Worm (Caenorhabditis elegans) whole organism, midembryonic: ENCODE data around the gene Y110A2AL.2.

ENCODE experiments used
- T22C8.4 ChIP-seq: fragments of 200-800 bp; sonication (Bioruptor generic); IDR thresholded peaks from 2 replicates; pipeline ENCODE4 v1.3.6; 2022; ENCODE audit warnings: missing genetic modification characterization, missing compliant biosample characterization
- cog-1 ChIP-seq: sonication (generic microtip); optimal IDR thresholded peaks from 2 replicates; lab custom pipeline; 2016; ENCODE audit warnings: missing genetic modification characterization, missing compliant biosample characterization
- flt-1 ChIP-seq: fragments of 200-800 bp; sonication (Bioruptor generic); IDR thresholded peaks from 2 replicates; pipeline ENCODE4 v1.3.6; 2022; ENCODE audit warnings: missing genetic modification characterization, missing compliant biosample characterization
- klf-2 ChIP-seq: fragments of 200-800 bp; sonication (Bioruptor generic); conservative IDR thresholded peaks from 2 replicates; pipeline ENCODE4 v1.3.6; 2022; ENCODE audit warnings: missing genetic modification reagents, missing genetic modification characterization, missing compliant biosample characterization
- med-1 ChIP-seq: sonication (generic microtip); optimal IDR thresholded peaks from 2 replicates; lab custom pipeline; 2017; ENCODE audit warnings: missing genetic modification characterization, mild to moderate bottlenecking, missing compliant biosample characterization, antibody characterized with exemption, missing genetic modification reagents; ENCODE audit not compliant: insufficient read depth
- ref-1 ChIP-seq: fragments of 200-800 bp; sonication (Bioruptor generic); conservative IDR thresholded peaks from 2 replicates; pipeline ENCODE4 v1.3.6; 2022; ENCODE audit warnings: missing genetic modification reagents, missing genetic modification characterization, missing compliant biosample characterization
- tab-1 ChIP-seq: fragments of 200-800 bp; sonication (Bioruptor generic); IDR thresholded peaks from 2 replicates; pipeline ENCODE4 v1.3.6; 2022; ENCODE audit warnings: missing genetic modification characterization, missing compliant biosample characterization
- ztf-23 ChIP-seq: fragments of 200-800 bp; sonication (Bioruptor generic); IDR thresholded peaks from 2 replicates; pipeline ENCODE4 v1.3.6; 2022; ENCODE audit warnings: missing genetic modification reagents, missing genetic modification characterization, missing compliant biosample characterization
- ztf-29 ChIP-seq: fragments of 200-800 bp; sonication (Bioruptor generic); IDR thresholded peaks from 2 replicates; pipeline ENCODE4 v1.3.6; 2022; ENCODE audit warnings: missing genetic modification reagents, missing genetic modification characterization, missing compliant biosample characterization

Y110A2AL.2 gene

ce11 chrII:2857559-2857958 lies 10.2 kb upstream of the Y110A2AL.2 start:
- TF ChIP-seq ztf-23 (no peak), ztf-29 (GFP tag; lab: Robert Waterston, UW) (no peak), klf-2 (GFP tag; lab: Robert Waterston, UW) (no peak), flt-1 (GFP tag; lab: Robert Waterston, UW) (no peak), tab-1 (GFP tag; lab: Robert Waterston, UW) (no peak), T22C8.4 (no peak), ref-1 (GFP tag; lab: Robert Waterston, UW) (no peak), cog-1 (no peak), med-1 (GFP tag; lab: Kevin White, UChicago) (no peak)

DNA sequence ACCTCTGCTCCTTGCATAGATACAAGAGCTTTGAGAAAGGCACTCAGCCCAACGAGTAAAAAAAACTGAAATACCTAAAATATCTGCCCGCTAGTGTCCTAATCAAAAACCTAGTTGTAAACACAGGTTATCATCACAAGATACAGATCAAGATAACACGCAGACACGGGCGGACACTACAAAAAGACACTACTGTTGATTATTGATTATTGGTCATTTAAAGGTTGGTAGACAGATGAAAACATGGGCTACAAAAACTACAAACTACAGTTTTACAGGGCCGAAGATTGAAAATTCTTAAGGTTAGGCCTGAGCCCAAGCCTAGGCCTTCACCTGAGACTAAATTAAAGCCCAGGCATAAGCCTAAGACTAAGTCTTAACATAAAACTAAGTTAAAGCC lies 8.9 kb upstream of the Y110A2AL.2 start:
- no peak for TF ChIP-seq ztf-29 (GFP tag; lab: Robert Waterston, UW)
- TF ChIP-seq cog-1, result no peak
- TF ChIP-seq T22C8.4, result no peak

ce11 chrII:2859315-2859714 lies 8.5 kb upstream of the Y110A2AL.2 start:
- TF ChIP-seq T22C8.4, result no peak
- no peak; the same call in 1 of the 2 replicates for TF ChIP-seq ztf-29 (GFP tag; lab: Robert Waterston, UW)
- no peak for TF ChIP-seq ztf-23
- no peak for TF ChIP-seq tab-1 (GFP tag; lab: Robert Waterston, UW)
- TF ChIP-seq flt-1 (GFP tag; lab: Robert Waterston, UW), result no peak
- no peak for TF ChIP-seq med-1 (GFP tag; lab: Kevin White, UChicago)
- TF ChIP-seq cog-1, result no peak
- TF ChIP-seq klf-2 (GFP tag; lab: Robert Waterston, UW), result no peak
- no peak for TF ChIP-seq ref-1 (GFP tag; lab: Robert Waterston, UW)

DNA sequence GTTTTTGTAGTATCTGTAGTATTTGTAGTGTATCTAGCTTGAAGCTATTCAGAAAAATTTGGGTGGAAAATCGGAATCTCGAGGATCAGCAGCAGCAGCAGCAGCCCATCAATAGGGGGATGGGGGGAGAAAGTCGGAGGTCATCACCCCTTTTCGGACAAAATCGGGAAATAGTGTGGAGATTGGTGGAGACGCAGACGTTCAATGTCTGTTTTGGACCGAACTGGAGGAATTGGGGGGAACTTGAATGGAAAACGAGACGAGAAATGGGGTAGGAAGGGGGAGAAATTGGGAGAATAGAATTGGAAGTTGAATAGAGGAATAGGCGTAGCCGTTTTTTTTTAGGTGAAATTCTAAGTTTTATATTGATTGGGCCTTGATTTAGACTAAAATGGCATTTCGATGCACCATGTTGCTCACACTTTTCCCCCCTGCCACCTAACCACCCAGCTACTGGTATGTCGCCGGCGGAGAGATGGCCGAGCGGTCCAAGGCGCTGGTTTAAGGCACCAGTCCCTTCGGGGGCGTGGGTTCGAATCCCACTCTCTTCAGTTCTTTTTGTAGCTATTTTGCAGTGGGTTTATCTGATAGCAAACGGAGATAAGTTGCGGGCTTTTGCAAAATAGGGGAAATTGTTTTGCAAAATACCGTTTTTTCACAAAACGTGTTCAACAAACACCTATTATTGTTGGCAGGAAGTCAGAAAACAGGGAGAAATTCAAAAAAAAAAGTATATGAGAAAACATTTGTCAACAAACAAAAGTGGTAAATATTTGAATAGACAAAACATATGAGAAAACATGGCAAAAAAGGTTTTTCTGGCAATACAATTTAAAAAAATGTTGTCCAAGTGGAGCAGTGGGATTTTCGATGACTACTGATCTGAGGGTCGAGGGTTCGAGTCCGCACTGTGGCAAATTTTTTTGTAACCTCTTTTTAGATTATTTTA lies 7.7 kb upstream of the Y110A2AL.2 start:
- TF ChIP-seq flt-1 (GFP tag; lab: Robert Waterston, UW) (peak; percentile 81), klf-2 (GFP tag; lab: Robert Waterston, UW) (no peak), med-1 (GFP tag; lab: Kevin White, UChicago) (no peak), tab-1 (GFP tag; lab: Robert Waterston, UW) (peak; percentile 64), ztf-29 (GFP tag; lab: Robert Waterston, UW) (no peak), T22C8.4 (no peak), ztf-23 (peak; percentile 52; the same call in 1 of the 2 replicates), ref-1 (GFP tag; lab: Robert Waterston, UW) (no peak), cog-1 (no peak)

DNA sequence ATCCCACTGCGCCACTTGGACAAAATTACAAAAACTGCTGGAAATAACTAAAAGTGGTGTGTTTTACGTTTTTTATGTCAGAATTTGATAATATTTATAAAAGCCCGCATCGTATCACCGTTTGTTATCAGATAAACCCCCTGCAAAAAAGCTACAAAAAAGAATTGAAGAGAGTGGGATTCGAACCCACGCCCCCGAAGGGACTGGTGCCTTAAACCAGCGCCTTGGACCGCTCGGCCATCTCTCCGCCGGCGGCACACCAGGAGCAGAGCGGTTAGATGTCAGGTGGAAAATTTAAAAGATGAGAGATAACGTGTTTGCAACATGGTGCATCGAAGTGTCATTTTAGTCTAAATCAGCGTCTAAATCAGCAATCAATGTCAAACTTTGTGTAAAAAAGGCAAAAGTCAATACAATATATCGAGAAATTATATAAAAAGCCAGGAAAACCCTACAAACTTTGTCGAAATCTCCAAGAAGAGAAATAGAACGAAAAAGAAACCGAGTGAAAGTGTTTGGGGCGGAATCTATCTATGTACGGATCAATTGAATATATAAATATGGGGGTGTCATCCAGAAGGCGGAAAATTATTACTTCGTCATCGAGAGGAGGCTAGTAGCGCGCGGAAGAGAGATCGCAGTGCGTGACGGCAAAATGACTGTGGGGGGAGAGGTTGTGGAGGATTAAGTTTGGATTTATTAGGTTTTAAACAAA lies 6.3 kb upstream of the Y110A2AL.2 start:
- no peak for TF ChIP-seq med-1 (GFP tag; lab: Kevin White, UChicago)
- TF ChIP-seq klf-2 (GFP tag; lab: Robert Waterston, UW), result no peak
- TF ChIP-seq ztf-29 (GFP tag; lab: Robert Waterston, UW), result no peak
- no peak for TF ChIP-seq cog-1
- 0 out of 2 replicates have a peak, but pooled peaks have one; percentile 46 for TF ChIP-seq tab-1 (GFP tag; lab: Robert Waterston, UW)
- no peak for TF ChIP-seq T22C8.4
- 0 out of 2 replicates have a peak, but pooled peaks have one; percentile 57 for TF ChIP-seq flt-1 (GFP tag; lab: Robert Waterston, UW)
- 0 out of 2 replicates have a peak, but pooled peaks have one; percentile 7 for TF ChIP-seq ztf-23
- no peak for TF ChIP-seq ref-1 (GFP tag; lab: Robert Waterston, UW)

ce11 chrII:2862557-2863035 lies 5.2 kb upstream of the Y110A2AL.2 start:
- TF ChIP-seq flt-1 (GFP tag; lab: Robert Waterston, UW) (no peak), ztf-29 (GFP tag; lab: Robert Waterston, UW) (peak; percentile 8; the same call in 1 of the 2 replicates), T22C8.4 (no peak)

DNA sequence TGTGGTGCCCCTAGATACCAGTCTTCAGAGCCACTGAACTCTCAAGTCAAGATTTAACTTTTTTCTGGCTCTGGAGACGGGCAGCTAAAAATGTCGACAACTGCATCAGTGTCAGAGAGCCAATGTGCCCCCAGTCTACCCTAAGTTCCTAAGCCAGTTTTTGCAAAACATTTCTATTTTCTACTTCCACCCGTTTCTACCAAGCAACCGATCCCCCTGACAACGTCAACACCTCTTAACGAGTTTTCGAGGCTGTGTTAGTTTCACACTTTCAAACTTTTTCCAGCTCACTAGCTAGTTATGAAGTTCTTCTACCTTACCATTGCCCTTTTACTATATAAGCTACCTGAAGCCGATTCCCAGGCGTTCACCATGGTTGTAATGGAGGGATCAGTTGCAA lies 3.6 kb upstream of the Y110A2AL.2 start, which contains the start of gene Y110A2AL.5:
TSS of gene Y110A2AL.5 (plus strand) at position 301 of the 400 bp plus-strand sequence.
- TF ChIP-seq tab-1 (GFP tag; lab: Robert Waterston, UW), result no peak
- TF ChIP-seq T22C8.4, result no peak
- no peak for TF ChIP-seq ztf-29 (GFP tag; lab: Robert Waterston, UW)
- no peak for TF ChIP-seq flt-1 (GFP tag; lab: Robert Waterston, UW)
- no peak for TF ChIP-seq med-1 (GFP tag; lab: Kevin White, UChicago)
- no peak for TF ChIP-seq klf-2 (GFP tag; lab: Robert Waterston, UW)
- no peak for TF ChIP-seq ztf-23
- no peak for TF ChIP-seq ref-1 (GFP tag; lab: Robert Waterston, UW)
- TF ChIP-seq cog-1, result no peak

ce11 chrII:2865355-2865754 lies 2.4 kb upstream of the Y110A2AL.2 start:
- TF ChIP-seq T22C8.4 (no peak), med-1 (GFP tag; lab: Kevin White, UChicago) (no peak), klf-2 (GFP tag; lab: Robert Waterston, UW) (no peak), ztf-23 (no peak), tab-1 (GFP tag; lab: Robert Waterston, UW) (no peak), ref-1 (GFP tag; lab: Robert Waterston, UW) (no peak), ztf-29 (GFP tag; lab: Robert Waterston, UW) (no peak), flt-1 (GFP tag; lab: Robert Waterston, UW) (no peak), cog-1 (no peak)
